Worm (Caenorhabditis elegans) whole organism, young adult: ENCODE results near the gene F08G12.3.

Experiments used
- nfya-1 ChIP-seq: sonication (generic microtip); optimal IDR thresholded peaks from 2 replicates; lab custom pipeline; 2017; ENCODE audit warnings: antibody characterized with exemption, missing compliant biosample characterization, missing genetic modification characterization, borderline replicate concordance; ENCODE audit not compliant: insufficient read depth
- nfyb-1 ChIP-seq: fragments of 200-800 bp; sonication (Bioruptor generic); IDR thresholded peaks from 2 replicates; pipeline ENCODE4 v1.3.6; 2022; ENCODE audit warnings: missing genetic modification reagents, missing genetic modification characterization, missing compliant biosample characterization
- ztf-22 ChIP-seq: fragments of 200-800 bp; sonication (Bioruptor generic); optimal IDR thresholded peaks from 2 replicates; lab custom pipeline; 2018; ENCODE audit warnings: mild to moderate bottlenecking, missing genetic modification characterization, moderate library complexity, missing compliant biosample characterization
- ztf-6 ChIP-seq: fragments of 200-800 bp; sonication (Bioruptor generic); IDR thresholded peaks from 2 replicates; pipeline ENCODE4 v1.3.6; 2022; ENCODE audit warnings: missing genetic modification reagents, missing genetic modification characterization, missing compliant biosample characterization

DNA sequence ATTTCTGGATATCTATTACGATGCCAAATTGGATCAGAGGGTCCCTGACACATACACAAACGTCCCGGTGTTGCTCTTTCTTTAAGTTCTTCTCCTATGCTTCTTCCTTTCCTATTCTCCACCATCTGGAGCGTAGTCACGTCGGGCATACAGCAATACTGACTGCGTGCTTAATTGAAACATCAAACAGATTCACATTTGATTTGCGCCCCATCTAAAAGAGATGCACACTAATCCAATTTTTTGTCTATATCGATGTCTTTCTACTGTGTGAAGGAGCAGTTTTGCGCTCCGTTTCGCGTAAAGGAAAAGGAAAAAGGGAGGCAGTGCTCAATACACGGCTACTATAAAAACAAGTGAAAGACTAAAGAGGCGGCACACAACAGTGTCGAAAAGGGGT is 28.7 kb downstream of the F08G12.3 start:
- TF ChIP-seq ztf-22 (no peak), nfyb-1 (GFP tag; lab: Robert Waterston, UW) (no peak), ztf-6 (GFP tag; lab: Robert Waterston, UW) (no peak), nfya-1 (no peak)
